Worm (Caenorhabditis elegans) whole organism, L4/young adult: Measurements from ENCODE around the gene Y38C1AA.6.

ENCODE experiments used
- W03F9.2 ChIP-seq: fragments of 150-350 bp; optimal IDR thresholded peaks from 2 replicates; lab custom pipeline; 2014; ENCODE audit warnings: missing biosample characterization, missing genetic modification characterization
- dao-5 ChIP-seq: sonication (generic microtip); optimal IDR thresholded peaks from 2 replicates; lab custom pipeline; 2016; ENCODE audit warnings: missing genotype, missing genetic modification characterization, moderate library complexity, missing compliant biosample characterization
- him-1 ChIP-seq: sonication (generic microtip); optimal IDR thresholded peaks from 2 replicates; lab custom pipeline; 2016; ENCODE audit warnings: missing genotype, missing genetic modification reagents, missing genetic modification characterization, missing compliant biosample characterization

Y38C1AA.6 gene

DNA sequence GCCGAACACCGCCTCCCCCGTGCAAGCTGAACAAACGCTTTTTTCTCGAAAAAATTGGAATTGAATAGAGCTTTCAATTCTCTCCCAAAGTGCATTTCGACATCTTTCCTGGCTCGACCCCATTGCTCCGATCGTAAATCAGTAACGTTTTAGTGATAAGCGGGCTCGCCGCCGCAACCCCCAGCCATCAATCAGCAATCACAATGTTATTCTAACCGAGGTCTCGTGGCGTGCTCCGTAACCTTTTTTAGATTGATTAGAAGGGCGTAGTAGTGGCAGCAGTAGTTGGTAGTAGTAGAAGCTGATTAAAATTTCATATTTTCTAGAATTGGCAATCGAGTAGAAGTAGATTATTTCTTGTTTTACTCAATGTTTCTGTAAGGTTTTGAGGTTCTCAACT is 24.7 kb downstream of the Y38C1AA.6 start:
- TF ChIP-seq W03F9.2 (tag; lab: Kevin White, UChicago) (no peak), him-1 (tag; lab: Kevin White, UChicago) (no peak), dao-5 (tag; lab: Kevin White, UChicago) (no peak)

DNA sequence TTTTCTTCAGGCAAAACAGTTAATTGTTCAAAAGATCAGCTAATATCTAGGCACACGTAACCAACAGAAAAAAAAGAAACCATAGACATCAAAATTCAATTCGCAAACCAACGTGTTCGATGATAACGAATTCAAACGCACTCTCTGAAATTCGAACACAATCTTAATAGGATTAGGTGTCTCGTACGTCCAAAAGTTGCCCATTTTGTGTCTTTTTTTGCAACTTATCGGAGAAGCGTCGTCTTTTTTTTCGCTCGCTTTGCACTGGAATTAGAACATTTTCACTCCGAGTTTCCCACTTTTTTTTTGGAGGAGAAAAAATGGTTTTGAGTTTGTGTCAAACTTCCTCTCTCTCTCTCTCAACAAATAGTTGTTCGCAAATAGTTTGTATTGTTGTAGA is 26.5 kb downstream of the Y38C1AA.6 start:
- TF ChIP-seq him-1 (tag; lab: Kevin White, UChicago) (no peak), dao-5 (tag; lab: Kevin White, UChicago) (no peak), W03F9.2 (tag; lab: Kevin White, UChicago) (no peak)

ce11 chrIV:192046-192445 is 29.4 kb downstream of the Y38C1AA.6 start, which contains the start of gene Y38C1AA.12:
Gene Y38C1AA.12, plus strand, starts transcription at chrIV:192256.
- TF ChIP-seq dao-5 (tag; lab: Kevin White, UChicago) (no peak), W03F9.2 (tag; lab: Kevin White, UChicago) (peak; percentile 80), him-1 (tag; lab: Kevin White, UChicago) (peak; percentile 42)

DNA sequence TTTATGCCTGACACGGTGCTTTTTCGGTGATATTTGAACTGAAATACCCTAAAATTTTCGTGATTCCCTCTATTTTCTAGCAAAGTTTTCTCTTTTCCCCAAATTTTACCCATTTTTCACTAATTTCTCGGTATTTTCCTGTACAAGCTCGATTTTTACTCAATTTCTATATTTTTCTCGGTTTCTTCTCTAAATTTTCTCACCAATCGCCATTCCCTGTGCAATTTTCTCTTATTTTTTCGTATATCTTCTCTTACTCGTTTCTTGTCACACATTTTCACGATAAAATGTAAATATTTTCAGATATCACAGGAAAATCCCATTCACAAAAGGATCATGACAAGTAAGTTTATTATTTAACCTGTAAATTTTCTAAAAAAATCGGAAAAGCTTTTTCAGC is 31.8 kb downstream of the Y38C1AA.6 start, which contains the start of gene csn-3:
TSS of gene csn-3 (plus strand) at position 301 of the 400 bp plus-strand sequence.
- TF ChIP-seq dao-5 (tag; lab: Kevin White, UChicago) (no peak), him-1 (tag; lab: Kevin White, UChicago) (no peak), W03F9.2 (tag; lab: Kevin White, UChicago) (no peak)

- TF ChIP-seq dao-5 (tag; lab: Kevin White, UChicago): no peak
- no peak for TF ChIP-seq him-1 (tag; lab: Kevin White, UChicago)
- no peak for TF ChIP-seq W03F9.2 (tag; lab: Kevin White, UChicago)
Observed at ce11 chrIV:202921-203652, 40.5 kb downstream of the Y38C1AA.6 start, which contains the start of gene gfrp-1. Gene gfrp-1, plus strand, starts transcription at chrIV:203602.

DNA sequence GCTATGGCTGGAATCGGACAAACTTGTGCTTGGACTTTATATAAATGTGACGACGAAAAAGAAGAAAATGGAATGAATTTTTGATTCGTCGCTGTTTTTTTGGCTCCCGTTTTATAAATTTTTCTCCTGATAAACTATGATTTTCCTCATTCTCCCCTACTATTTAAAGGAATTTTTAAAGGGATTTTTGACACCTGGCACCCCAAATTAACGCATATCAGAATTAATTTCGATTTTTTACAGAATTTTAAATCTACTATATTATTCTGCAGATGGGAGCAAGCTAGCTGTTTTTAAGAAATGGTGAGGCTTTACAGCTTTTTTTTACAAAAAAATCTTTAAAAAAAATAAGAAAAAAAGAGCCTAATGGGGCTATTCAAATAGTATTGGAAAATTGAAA is 42.4 kb downstream of the Y38C1AA.6 start, which contains the start of gene coa-1:
TSS of gene coa-1 (plus strand) at position 301 of the 400 bp plus-strand sequence.
- TF ChIP-seq dao-5 (tag; lab: Kevin White, UChicago): no peak
- no peak for TF ChIP-seq him-1 (tag; lab: Kevin White, UChicago)
- TF ChIP-seq W03F9.2 (tag; lab: Kevin White, UChicago): no peak

- TF ChIP-seq dao-5 (tag; lab: Kevin White, UChicago): no peak
- no peak for TF ChIP-seq him-1 (tag; lab: Kevin White, UChicago)
- no peak for TF ChIP-seq W03F9.2 (tag; lab: Kevin White, UChicago)
Observed at ce11 chrIV:207885-208284, 45.3 kb downstream of the Y38C1AA.6 start, which contains the start of gene Y38C1AA.1. Gene Y38C1AA.1, plus strand, starts transcription at chrIV:208185.

DNA sequence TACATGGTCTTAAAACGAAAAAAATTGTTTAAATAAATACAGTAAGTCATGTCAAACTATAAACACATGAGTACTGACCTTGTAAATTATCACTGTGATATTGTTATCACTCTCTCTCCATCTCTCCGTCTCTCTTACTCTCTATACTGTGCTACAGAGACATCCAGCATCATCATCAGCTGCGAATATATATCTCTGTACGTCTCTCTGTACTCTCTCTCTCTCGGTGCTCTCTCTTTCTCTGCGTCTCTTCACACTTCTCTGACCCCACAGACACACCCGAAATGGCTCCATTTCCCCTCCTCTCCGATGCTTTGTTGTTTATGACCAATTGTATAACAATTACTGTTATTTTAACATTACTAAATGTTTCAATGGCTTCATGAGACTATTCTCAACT is 48.0 kb downstream of the Y38C1AA.6 start:
- no peak for TF ChIP-seq W03F9.2 (tag; lab: Kevin White, UChicago)
- TF ChIP-seq dao-5 (tag; lab: Kevin White, UChicago): no peak
- TF ChIP-seq him-1 (tag; lab: Kevin White, UChicago): no peak
